Worm (Caenorhabditis elegans) whole organism, mixed stage, embryonic: ENCODE measurements around the gene ubc-24.
A peak's percentile ranks its signal among the peaks of the same experiment; 100 is the strongest.

Experiments used
- M03D4.4 ChIP-seq: sonication (generic microtip); optimal IDR thresholded peaks from 2 replicates; lab custom pipeline; 2017; ENCODE audit warnings: mild to moderate bottlenecking, missing genetic modification characterization, missing compliant biosample characterization
- bed-3 ChIP-seq: fragments of 200-800 bp; sonication (Bioruptor generic); optimal IDR thresholded peaks from 3 replicates; lab custom pipeline; 2018; ENCODE audit warnings: mild to moderate bottlenecking, missing genetic modification characterization, moderate library complexity, missing compliant biosample characterization
- blmp-1 ChIP-seq: fragments of 150-350 bp; optimal IDR thresholded peaks from 2 replicates; lab custom pipeline; 2014; ENCODE audit warnings: missing biosample characterization, missing genetic modification characterization
- ceh-39 ChIP-seq: fragments of 150-350 bp; optimal IDR thresholded peaks from 2 replicates; lab custom pipeline; 2014; ENCODE audit warnings: missing biosample characterization, missing genetic modification characterization
- ceh-83 ChIP-seq: fragments of 200-800 bp; sonication (Bioruptor generic); optimal IDR thresholded peaks from 2 replicates; lab custom pipeline; 2018; ENCODE audit warnings: mild to moderate bottlenecking, missing genetic modification characterization, missing compliant biosample characterization
- ces-1 ChIP-seq: fragments of 150-350 bp; optimal IDR thresholded peaks from 2 replicates; lab custom pipeline; 2014; ENCODE audit warnings: missing biosample characterization, missing genetic modification reagents, missing genetic modification characterization
- cnd-1 ChIP-seq: fragments of 200-800 bp; sonication (Bioruptor generic); optimal IDR thresholded peaks from 2 replicates; lab custom pipeline; 2018; ENCODE audit warnings: mild to moderate bottlenecking, missing genetic modification characterization, missing compliant biosample characterization
- drap-1 ChIP-seq: fragments of 200-800 bp; sonication (Bioruptor generic); optimal IDR thresholded peaks from 3 replicates; lab custom pipeline; 2018; ENCODE audit warnings: mild to moderate bottlenecking, missing genetic modification characterization, missing compliant biosample characterization
- elt-1 ChIP-seq: sonication (generic microtip); optimal IDR thresholded peaks from 2 replicates; lab custom pipeline; 2017; ENCODE audit warnings: missing genetic modification characterization, mild to moderate bottlenecking, missing compliant biosample characterization, antibody characterized with exemption, moderate library complexity, borderline replicate concordance; ENCODE audit not compliant: insufficient read depth
- elt-3 ChIP-seq: fragments of 150-350 bp; optimal IDR thresholded peaks from 2 replicates; lab custom pipeline; 2014; ENCODE audit warnings: missing biosample characterization, missing genetic modification characterization
- hlh-1 ChIP-seq: fragments of 150-350 bp; optimal IDR thresholded peaks from 2 replicates; lab custom pipeline; 2014; ENCODE audit warnings: missing biosample characterization, missing genetic modification reagents, missing genetic modification characterization
- lin-13 ChIP-seq: fragments of 150-350 bp; optimal IDR thresholded peaks from 2 replicates; lab custom pipeline; 2014; ENCODE audit warnings: missing biosample characterization, missing genetic modification characterization
- lin-32 ChIP-seq: fragments of 200-800 bp; sonication (Bioruptor generic); optimal IDR thresholded peaks from 2 replicates; lab custom pipeline; 2018; ENCODE audit warnings: mild to moderate bottlenecking, missing genetic modification characterization, missing compliant biosample characterization
- lsy-2 ChIP-seq: fragments of 150-350 bp; optimal IDR thresholded peaks from 2 replicates; lab custom pipeline; 2014; ENCODE audit warnings: missing biosample characterization, missing genetic modification characterization
- mep-1 ChIP-seq: fragments of 150-350 bp; optimal IDR thresholded peaks from 2 replicates; lab custom pipeline; 2017; ENCODE audit warnings: missing biosample characterization, missing genetic modification reagents, missing genetic modification characterization, inconsistent platforms
- mls-2 ChIP-seq: sonication (generic microtip); optimal IDR thresholded peaks from 2 replicates; lab custom pipeline; 2016; ENCODE audit warnings: mild to moderate bottlenecking, missing genetic modification characterization, moderate library complexity, missing compliant biosample characterization
- nhr-2 ChIP-seq: fragments of 150-350 bp; optimal IDR thresholded peaks from 2 replicates; lab custom pipeline; 2014; ENCODE audit warnings: missing biosample characterization, missing genetic modification characterization
- nhr-237 ChIP-seq: fragments of 150-350 bp; optimal IDR thresholded peaks from 2 replicates; lab custom pipeline; 2014; ENCODE audit warnings: missing biosample characterization, missing genetic modification characterization
- nhr-28 ChIP-seq: fragments of 150-350 bp; optimal IDR thresholded peaks from 2 replicates; lab custom pipeline; 2014; ENCODE audit warnings: missing biosample characterization, missing genetic modification characterization
- nhr-76 ChIP-seq: sonication (generic microtip); optimal IDR thresholded peaks from 2 replicates; lab custom pipeline; 2017; ENCODE audit warnings: missing biosample characterization, missing genetic modification characterization
- pha-4 ChIP-seq: fragments of 150-350 bp; optimal IDR thresholded peaks from 2 replicates; lab custom pipeline; 2018; ENCODE audit warnings: missing biosample characterization, missing genetic modification reagents, missing genetic modification characterization
- sem-2 ChIP-seq: fragments of 200-800 bp; sonication (Bioruptor generic); optimal IDR thresholded peaks from 2 replicates; lab custom pipeline; 2018; ENCODE audit warnings: mild to moderate bottlenecking, missing genetic modification characterization, missing compliant biosample characterization
- snpc-4 ChIP-seq: fragments of 150-350 bp; optimal IDR thresholded peaks from 2 replicates; lab custom pipeline; 2014; ENCODE audit warnings: missing biosample characterization, missing genetic modification characterization
- sptf-1 ChIP-seq: sonication (generic microtip); optimal IDR thresholded peaks from 2 replicates; lab custom pipeline; 2017; ENCODE audit warnings: mild to moderate bottlenecking, missing genetic modification characterization, moderate library complexity, missing compliant biosample characterization
- tbx-8 ChIP-seq: fragments of 200-800 bp; sonication (Bioruptor generic); optimal IDR thresholded peaks from 2 replicates; lab custom pipeline; 2018; ENCODE audit warnings: mild to moderate bottlenecking, missing genetic modification characterization, moderate library complexity, missing compliant biosample characterization
- unc-120 ChIP-seq: sonication (generic microtip); optimal IDR thresholded peaks from 2 replicates; lab custom pipeline; 2017; ENCODE audit warnings: missing genetic modification characterization, missing compliant biosample characterization; ENCODE audit not compliant: poor library complexity, severe bottlenecking
- unc-62 ChIP-seq: fragments of 150-350 bp; optimal IDR thresholded peaks from 2 replicates; lab custom pipeline; 2014; ENCODE audit warnings: missing biosample characterization, missing genetic modification reagents, missing genetic modification characterization
- zip-8 ChIP-seq: fragments of 150-350 bp; optimal IDR thresholded peaks from 2 replicates; lab custom pipeline; 2014; ENCODE audit warnings: missing biosample characterization, missing genetic modification characterization
- ztf-11 ChIP-seq: fragments of 150-350 bp; optimal IDR thresholded peaks from 2 replicates; lab custom pipeline; 2014; ENCODE audit warnings: missing biosample characterization, missing genetic modification characterization

Gene ubc-24

ce11 chrII:8412935-8413334 lies 7.5 kb downstream of the ubc-24 start:
- TF ChIP-seq unc-120 (no peak), nhr-2 (tag; lab: Kevin White, UChicago) (no peak), ztf-11 (tag; lab: Kevin White, UChicago) (no peak), snpc-4 (no peak), lsy-2 (no peak), tbx-8 (no peak), bed-3 (GFP tag; lab: Kevin White, UChicago) (no peak), elt-3 (no peak), sptf-1 (tag; lab: Kevin White, UChicago) (no peak), ces-1 (GFP tag; lab: Kevin White, UChicago) (no peak), lin-13 (tag; lab: Kevin White, UChicago) (no peak), M03D4.4 (tag; lab: Kevin White, UChicago) (no peak), pha-4 (no peak), nhr-237 (tag; lab: Kevin White, UChicago) (no peak), zip-8 (tag; lab: Kevin White, UChicago) (no peak), sem-2 (GFP tag; lab: Kevin White, UChicago) (no peak), unc-62 (GFP tag; lab: Kevin White, UChicago) (no peak), drap-1 (GFP tag; lab: Kevin White, UChicago) (no peak)

- no peak for TF ChIP-seq mep-1 (tag; lab: Kevin White, UChicago)
- peak; percentile 79 for TF ChIP-seq cnd-1 (tag; lab: Kevin White, UChicago)
- no peak for TF ChIP-seq ceh-83 (GFP tag; lab: Kevin White, UChicago)
- TF ChIP-seq nhr-28: no peak
- TF ChIP-seq lsy-2: no peak
- TF ChIP-seq sem-2 (GFP tag; lab: Kevin White, UChicago): no peak
- TF ChIP-seq pha-4: no peak
- no peak for TF ChIP-seq sptf-1 (tag; lab: Kevin White, UChicago)
- TF ChIP-seq elt-1 (tag; lab: Kevin White, UChicago): peak; percentile 33
- TF ChIP-seq blmp-1 (tag; lab: Kevin White, UChicago): no peak
- TF ChIP-seq bed-3 (GFP tag; lab: Kevin White, UChicago): no peak
- peak; percentile 97 for TF ChIP-seq zip-8 (tag; lab: Kevin White, UChicago)
- TF ChIP-seq unc-120: no peak
- TF ChIP-seq drap-1 (GFP tag; lab: Kevin White, UChicago): no peak
- TF ChIP-seq M03D4.4 (tag; lab: Kevin White, UChicago): no peak
- TF ChIP-seq ztf-11 (tag; lab: Kevin White, UChicago): no peak
- TF ChIP-seq lin-32 (GFP tag; lab: Kevin White, UChicago): no peak
- no peak for TF ChIP-seq hlh-1 (tag; lab: Kevin White, UChicago)
- no peak for TF ChIP-seq lin-13 (tag; lab: Kevin White, UChicago)
- no peak for TF ChIP-seq ces-1 (GFP tag; lab: Kevin White, UChicago)
- TF ChIP-seq nhr-2 (tag; lab: Kevin White, UChicago): peak; percentile 93
- TF ChIP-seq tbx-8: no peak
- TF ChIP-seq ceh-39 (tag; lab: Kevin White, UChicago): no peak
- no peak for TF ChIP-seq unc-62 (GFP tag; lab: Kevin White, UChicago)
- no peak for TF ChIP-seq elt-3
- no peak for TF ChIP-seq nhr-76 (tag; lab: Kevin White, UChicago)
- no peak for TF ChIP-seq nhr-237 (tag; lab: Kevin White, UChicago)
- TF ChIP-seq snpc-4: no peak
Observed at ce11 chrII:8415035-8415434, 9.6 kb downstream of the ubc-24 start.

DNA sequence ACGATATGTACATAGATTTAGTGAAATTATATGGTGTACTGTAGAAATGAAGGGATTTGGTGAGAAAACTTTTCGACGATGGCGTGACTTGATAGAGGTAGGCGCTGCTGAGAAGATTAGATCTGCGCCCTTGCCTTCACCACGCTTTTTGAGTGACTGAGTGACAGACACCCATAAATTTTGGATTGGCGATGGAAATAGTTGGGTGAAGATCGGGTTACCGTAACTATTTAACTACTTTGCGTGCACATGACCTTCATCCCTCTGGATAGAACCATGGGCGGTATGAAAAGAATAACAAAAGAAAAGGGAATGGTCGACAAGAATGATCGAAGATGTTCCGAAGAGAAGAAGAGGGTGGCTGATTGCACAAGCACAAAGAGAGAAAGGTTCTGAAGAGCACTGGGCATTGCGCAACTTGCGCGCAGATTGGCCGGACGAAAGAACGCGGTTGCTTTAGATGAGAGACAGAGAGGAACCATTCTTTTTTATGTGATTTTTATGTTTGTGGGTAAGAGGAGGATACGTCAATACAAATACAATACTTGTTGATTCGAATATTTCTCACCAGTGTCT lies 10.1 kb downstream of the ubc-24 start:
- TF ChIP-seq cnd-1 (tag; lab: Kevin White, UChicago) (peak; percentile 17), blmp-1 (tag; lab: Kevin White, UChicago) (no peak), nhr-2 (tag; lab: Kevin White, UChicago) (peak; percentile 88), elt-1 (tag; lab: Kevin White, UChicago) (no peak), sem-2 (GFP tag; lab: Kevin White, UChicago) (peak; percentile 13), mls-2 (tag; lab: Kevin White, UChicago) (peak; percentile 20), ces-1 (GFP tag; lab: Kevin White, UChicago) (no peak), nhr-237 (tag; lab: Kevin White, UChicago) (no peak), zip-8 (tag; lab: Kevin White, UChicago) (peak; percentile 89), sptf-1 (tag; lab: Kevin White, UChicago) (no peak), nhr-28 (no peak)

DNA sequence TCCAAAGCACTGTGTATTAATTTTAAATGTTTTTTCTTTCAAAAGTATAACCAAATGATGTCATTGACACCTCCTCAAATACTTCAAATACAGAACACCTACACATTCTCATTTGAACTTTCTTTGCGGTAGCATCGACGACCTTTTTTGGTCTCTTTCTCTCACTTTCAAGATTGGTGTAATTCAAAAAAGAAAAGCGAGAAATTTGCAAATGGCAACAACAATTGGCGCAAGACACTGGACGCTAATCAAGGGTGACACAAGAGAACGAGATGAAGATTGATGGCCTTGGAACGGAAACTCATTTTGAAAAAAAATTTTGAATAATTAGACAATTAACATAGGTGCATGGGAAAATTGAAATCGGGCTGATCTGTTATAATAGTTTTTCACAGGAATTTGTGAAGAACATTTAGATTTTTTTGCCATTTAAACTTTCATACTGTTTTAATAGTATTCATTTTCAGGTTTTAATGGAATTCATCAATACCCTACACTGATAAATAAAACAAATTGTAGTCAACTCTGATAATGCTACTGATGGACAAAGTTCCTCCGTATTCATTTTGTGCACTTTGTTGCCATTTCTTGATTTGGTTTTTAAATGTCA lies 11.8 kb downstream of the ubc-24 start, which contains the start of gene fdgt-2:
TSS of gene fdgt-2 (plus strand) at position 560 of the 610 bp plus-strand sequence.
- peak; percentile 73 for TF ChIP-seq unc-62 (GFP tag; lab: Kevin White, UChicago)
- no peak for TF ChIP-seq ceh-39 (tag; lab: Kevin White, UChicago)
- TF ChIP-seq sem-2 (GFP tag; lab: Kevin White, UChicago): no peak
- TF ChIP-seq, all 35 proteins: peak for 1
